Worm (Caenorhabditis elegans): Measurements from ENCODE around the gene Y11D7A.8.

The Y11D7A.8 gene

DNA sequence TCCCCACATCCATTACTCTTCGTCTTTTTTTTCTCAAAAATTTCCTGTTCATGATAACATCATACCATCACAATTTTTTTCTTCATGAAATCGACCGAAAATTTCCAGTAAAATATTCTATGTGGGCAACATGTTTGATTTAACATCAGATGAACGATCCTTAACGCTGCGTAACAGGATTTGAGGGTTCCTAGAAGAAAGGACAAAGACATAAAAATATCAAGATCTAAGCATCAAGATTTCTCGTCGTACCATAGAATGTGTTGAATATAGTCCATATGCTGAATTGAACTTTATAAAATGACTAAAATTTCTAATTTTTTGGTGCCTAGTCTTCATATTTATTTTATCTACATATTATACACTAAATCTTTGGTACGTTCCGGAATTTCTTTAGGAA, 48.9 kb downstream of the Y11D7A.8 start, which contains the start of gene F49C12.3:
TSS of gene F49C12.3 (plus strand) at position 301 of the 400 bp plus-strand sequence.
- TF ChIP-seq lin-32 (GFP tag; optimal IDR thresholded peaks at IDR 0.05) (no peak), blmp-1 (tag; optimal IDR thresholded peaks at IDR 0.05) (no peak), unc-39 (tag; optimal IDR thresholded peaks at IDR 0.05) (no peak), zip-8 (tag; optimal IDR thresholded peaks at IDR 0.05) (no peak), mep-1 (tag; optimal IDR thresholded peaks at IDR 0.05) (no peak), mls-2 (tag; optimal IDR thresholded peaks at IDR 0.05) (no peak), elt-3 (tag; optimal IDR thresholded peaks at IDR 0.05) (no peak), nhr-76 (tag; optimal IDR thresholded peaks at IDR 0.05) (no peak), nhr-2 (tag; optimal IDR thresholded peaks at IDR 0.05) (no peak), flh-1 (GFP tag; optimal IDR thresholded peaks at IDR 0.05) (no peak), nhr-12 (tag; optimal IDR thresholded peaks at IDR 0.05) (no peak), snpc-4 (tag; optimal IDR thresholded peaks at IDR 0.05) (no peak), tbx-8 (GFP tag; optimal IDR thresholded peaks at IDR 0.05) (no peak), unc-120 (tag; optimal IDR thresholded peaks at IDR 0.05; ENCODE audit: poor library complexity, severe bottlenecking) (no peak), elt-1 (tag; optimal IDR thresholded peaks at IDR 0.05; ENCODE audit: borderline replicate concordance, insufficient read depth) (no peak)

All from whole organism, mixed stage, embryonic.